Worm (Caenorhabditis elegans) whole organism, late embryonic: ENCODE results near the gene tbce-1.

Experiments
- dmd-4 ChIP-seq: sonication (generic microtip); optimal IDR thresholded peaks from 2 replicates; lab custom pipeline; 2016; ENCODE audit warnings: borderline replicate concordance, missing genetic modification characterization, missing compliant biosample characterization
- fkh-10 ChIP-seq: fragments of 150-350 bp; optimal IDR thresholded peaks from 2 replicates; lab custom pipeline; 2014; ENCODE audit warnings: missing biosample characterization, missing genetic modification reagents, missing genetic modification characterization
- nhr-11 ChIP-seq: fragments of 150-350 bp; optimal IDR thresholded peaks from 2 replicates; lab custom pipeline; 2014; ENCODE audit warnings: missing biosample characterization, missing genetic modification characterization

ce11 chrIV:8254193-8254592 lies 40.3 kb upstream of the tbce-1 start:
- TF ChIP-seq nhr-11 (no peak), dmd-4 (tag; lab: Kevin White, UChicago) (no peak), fkh-10 (GFP tag; lab: Kevin White, UChicago) (no peak)
